Fruit fly (Drosophila melanogaster): ENCODE results near the gene CG42526.
A peak's percentile ranks its signal among the peaks of the same experiment; 100 is the strongest.

The CG42526 gene

dm6 chr3L:9419328-9419727 lies 15.9 kb downstream of the CG42526 start (continued):
- TF ChIP-seq vvl (GFP tag; IDR thresholded peaks at IDR 0.05) (peak; percentile 46; the same call in 1 of the 2 replicates), CG12769 (tag; optimal IDR thresholded peaks at IDR 0.05) (no peak), sc (optimal IDR thresholded peaks at IDR 0.05) (no peak), sc (GFP tag; optimal IDR thresholded peaks at IDR 0.05) (no peak), Vsx1 (GFP tag; optimal IDR thresholded peaks at IDR 0.05) (no peak), CG8944 (GFP tag; optimal IDR thresholded peaks at IDR 0.05) (no peak), salm (tag; optimal IDR thresholded peaks at IDR 0.05) (no peak), tna (GFP tag; IDR thresholded peaks at IDR 0.05; ENCODE audit: partially characterized antibody) (no peak), pan (optimal IDR thresholded peaks at IDR 0.05) (no peak), pan (GFP tag; optimal IDR thresholded peaks at IDR 0.05 in 1 of 2, IDR thresholded peaks at IDR 0.05 in 1 of 2) (peak in 1 of 2 experiments; percentile 64)

- no peak for TF ChIP-seq GATAe (GFP tag; conservative IDR thresholded peaks at IDR 0.05)
- TF ChIP-seq CG32767 (GFP tag; IDR thresholded peaks at IDR 0.05) = no peak
- no peak for TF ChIP-seq D19A (tag; optimal IDR thresholded peaks at IDR 0.05)
- TF ChIP-seq CG12659 (GFP tag; optimal IDR thresholded peaks at IDR 0.05) = no peak
- TF ChIP-seq tup (GFP tag; optimal IDR thresholded peaks at IDR 0.05) = no peak
- no peak for TF ChIP-seq fu2 (GFP tag; optimal IDR thresholded peaks at IDR 0.05)
- no peak for TF ChIP-seq CG30020 (tag; optimal IDR thresholded peaks at IDR 0.05)
- no peak for TF ChIP-seq CG7556 (GFP tag; optimal IDR thresholded peaks at IDR 0.05)
- TF ChIP-seq stc (GFP tag; IDR thresholded peaks at IDR 0.05) = no peak
- no peak for TF ChIP-seq Hr3 (GFP tag; optimal IDR thresholded peaks at IDR 0.05)
- TF ChIP-seq Ets97D (GFP tag; optimal IDR thresholded peaks at IDR 0.05) = no peak
- no peak for TF ChIP-seq CG8944 (GFP tag; optimal IDR thresholded peaks at IDR 0.05)
- no peak for TF ChIP-seq CG12155 (GFP tag; optimal IDR thresholded peaks at IDR 0.05)
- TF ChIP-seq cg (GFP tag; optimal IDR thresholded peaks at IDR 0.05) = no peak
- TF ChIP-seq Deaf1 (tag; optimal IDR thresholded peaks at IDR 0.05) = no peak
- TF ChIP-seq insv (GFP tag; optimal IDR thresholded peaks at IDR 0.05) = no peak
- TF ChIP-seq fd102C (GFP tag; optimal IDR thresholded peaks at IDR 0.05) = no peak
Observed at dm6 chr3L:9417288-9417687, 17.9 kb downstream of the CG42526 start, which contains the start of gene CG3982. CG3982 (minus strand) TSS chr3L:9417388.

dm6 chr3L:9410754-9411423 lies 24.3 kb downstream of the CG42526 start, which contains the start of the genes CG4022 and Cpsf5:
CG4022 (minus strand) TSS chr3L:9410832.
Cpsf5 (plus strand) TSS chr3L:9411038.
- no peak for TF ChIP-seq Hey (tag; optimal IDR thresholded peaks at IDR 0.05)
- peak; percentile 71; the same call in 1 of the 2 replicates for TF ChIP-seq CG43689 (GFP tag; IDR thresholded peaks at IDR 0.05)
- peak; percentile 75 for TF ChIP-seq HLH54F (GFP tag; optimal IDR thresholded peaks at IDR 0.05)
- no peak for TF ChIP-seq fu2 (GFP tag; optimal IDR thresholded peaks at IDR 0.05)
- TF ChIP-seq CG18619 (GFP tag; optimal IDR thresholded peaks at IDR 0.05) = peak; percentile 80
- peak; percentile 87 for TF ChIP-seq ara (GFP tag; IDR thresholded peaks at IDR 0.05)
- peak; percentile 68 for TF ChIP-seq fd96Cb (tag; optimal IDR thresholded peaks at IDR 0.05)
- TF ChIP-seq CG16815 (GFP tag; optimal IDR thresholded peaks at IDR 0.05) = peak; percentile 70
- TF ChIP-seq sna (GFP tag; IDR thresholded peaks at IDR 0.05; ENCODE audit: partially characterized antibody) = no peak
- peak; percentile 58 for TF ChIP-seq CG18011 (GFP tag; optimal IDR thresholded peaks at IDR 0.05)
- TF ChIP-seq CG10565 (GFP tag; optimal IDR thresholded peaks at IDR 0.05) = no peak
- no peak for TF ChIP-seq ERR (GFP tag; optimal IDR thresholded peaks at IDR 0.05)
- peak; percentile 89 for TF ChIP-seq CG9797 (GFP tag; optimal IDR thresholded peaks at IDR 0.05)
- TF ChIP-seq CG2202 (tag; optimal IDR thresholded peaks at IDR 0.05) = peak; percentile 69
- TF ChIP-seq pros (GFP tag; optimal IDR thresholded peaks at IDR 0.05) = no peak
- TF ChIP-seq Hr3 (GFP tag; optimal IDR thresholded peaks at IDR 0.05) = peak; percentile 75
- TF ChIP-seq caup (GFP tag; optimal IDR thresholded peaks at IDR 0.05; ENCODE audit: severe bottlenecking) = peak; percentile 79
- peak; percentile 63 for TF ChIP-seq schlank (tag; optimal IDR thresholded peaks at IDR 0.05)
- peak; percentile 86 for TF ChIP-seq dmrt11E (tag; optimal IDR thresholded peaks at IDR 0.05)
- peak; percentile 74 for TF ChIP-seq CG3838 (GFP tag; optimal IDR thresholded peaks at IDR 0.05)
- peak; percentile 68 for TF ChIP-seq CG3407 (GFP tag; optimal IDR thresholded peaks at IDR 0.05)
- TF ChIP-seq sd (tag; optimal IDR thresholded peaks at IDR 0.05) = peak; percentile 47
- peak; percentile 48 for TF ChIP-seq mirr (GFP tag; optimal IDR thresholded peaks at IDR 0.05)
- peak; percentile 82 for TF ChIP-seq Sox102F (GFP tag; optimal IDR thresholded peaks at IDR 0.05)
